Worm (Caenorhabditis elegans) whole organism, L2 larva: ENCODE results near the gene ani-2.

ENCODE experiments used
- C34F6.9 ChIP-seq: fragments of 150-350 bp; optimal IDR thresholded peaks from 2 replicates; lab custom pipeline; 2014; ENCODE audit warnings: missing biosample characterization, missing genetic modification characterization
- F13H6.1 ChIP-seq: sonication (generic microtip); optimal IDR thresholded peaks from 2 replicates; lab custom pipeline; 2016; ENCODE audit warnings: missing genetic modification characterization, missing compliant biosample characterization
- R02D3.7 ChIP-seq: fragments of 150-350 bp; optimal IDR thresholded peaks from 2 replicates; lab custom pipeline; 2014; ENCODE audit warnings: missing biosample characterization, missing genetic modification characterization
- ZK546.5 ChIP-seq: sonication (generic microtip); optimal IDR thresholded peaks from 2 replicates; lab custom pipeline; 2017; ENCODE audit warnings: missing biosample characterization, missing genetic modification characterization
- aly-2 ChIP-seq: fragments of 150-350 bp; optimal IDR thresholded peaks from 2 replicates; lab custom pipeline; 2014; ENCODE audit warnings: missing biosample characterization, missing genetic modification characterization
- blmp-1 ChIP-seq: sonication (generic microtip); optimal IDR thresholded peaks from 2 replicates; lab custom pipeline; 2017; ENCODE audit warnings: missing genetic modification characterization, mild to moderate bottlenecking, missing compliant biosample characterization, antibody characterized with exemption, moderate library complexity; ENCODE audit not compliant: insufficient read depth
- ceh-16 ChIP-seq: fragments of 150-350 bp; optimal IDR thresholded peaks from 2 replicates; lab custom pipeline; 2014; ENCODE audit warnings: missing biosample characterization, missing genetic modification characterization
- ceh-82 ChIP-seq: fragments of 150-350 bp; optimal IDR thresholded peaks from 2 replicates; lab custom pipeline; 2014; ENCODE audit warnings: missing biosample characterization, missing genetic modification characterization
- crh-2 ChIP-seq: sonication (generic microtip); optimal IDR thresholded peaks from 2 replicates; lab custom pipeline; 2017; ENCODE audit warnings: missing biosample characterization, missing genetic modification characterization
- dmd-4 ChIP-seq: sonication (generic microtip); optimal IDR thresholded peaks from 2 replicates; lab custom pipeline; 2017; ENCODE audit warnings: missing biosample characterization, missing genetic modification characterization
- egl-27 ChIP-seq: sonication (generic microtip); optimal IDR thresholded peaks from 3 replicates; lab custom pipeline; 2017; ENCODE audit warnings: missing biosample characterization, missing genetic modification reagents, missing genetic modification characterization
- elt-1 ChIP-seq: fragments of 150-350 bp; optimal IDR thresholded peaks from 2 replicates; lab custom pipeline; 2014; ENCODE audit warnings: missing biosample characterization, missing genetic modification characterization
- fos-1 ChIP-seq: fragments of 150-350 bp; optimal IDR thresholded peaks from 2 replicates; lab custom pipeline; 2014; ENCODE audit warnings: missing biosample characterization, missing genetic modification characterization
- gmeb-1 ChIP-seq: fragments of 150-350 bp; optimal IDR thresholded peaks from 2 replicates; lab custom pipeline; 2014; ENCODE audit warnings: missing biosample characterization, missing genetic modification characterization
- lin-11 ChIP-seq: fragments of 150-350 bp; sonication (generic microtip); optimal IDR thresholded peaks from 2 replicates; lab custom pipeline; 2014; ENCODE audit warnings: missing biosample characterization, missing genetic modification characterization, inconsistent platforms, mixed read lengths
- lin-13 ChIP-seq: fragments of 150-350 bp; optimal IDR thresholded peaks from 2 replicates; lab custom pipeline; 2014; ENCODE audit warnings: missing biosample characterization, missing genetic modification reagents, missing genetic modification characterization
- lsy-2 ChIP-seq, 2 experiments: fragments of 150-350 bp in 1 of 2; sonication (generic microtip) in 1 of 2; optimal IDR thresholded peaks; 2 replicates each; lab custom pipeline; 2014 to 2017; ENCODE audit warnings: missing biosample characterization in 2 of 2, missing genetic modification characterization in 2 of 2
- mab-5 ChIP-seq: fragments of 150-350 bp; optimal IDR thresholded peaks from 2 replicates; lab custom pipeline; 2014; ENCODE audit warnings: missing biosample characterization, missing genetic modification characterization
- mbf-1 ChIP-seq: sonication (generic microtip); optimal IDR thresholded peaks from 2 replicates; lab custom pipeline; 2017; ENCODE audit warnings: missing biosample characterization, missing genetic modification characterization
- nhr-10 ChIP-seq: sonication (generic microtip); optimal IDR thresholded peaks from 2 replicates; lab custom pipeline; 2017; ENCODE audit warnings: missing biosample characterization, missing genetic modification characterization
- nhr-129 ChIP-seq: fragments of 150-350 bp; optimal IDR thresholded peaks from 2 replicates; lab custom pipeline; 2014; ENCODE audit warnings: missing biosample characterization, missing genetic modification characterization
- nhr-21 ChIP-seq: fragments of 150-350 bp; optimal IDR thresholded peaks from 2 replicates; lab custom pipeline; 2014; ENCODE audit warnings: missing biosample characterization, missing genetic modification characterization
- nhr-23 ChIP-seq: fragments of 150-350 bp; optimal IDR thresholded peaks from 2 replicates; lab custom pipeline; 2014; ENCODE audit warnings: missing biosample characterization, missing genetic modification reagents, missing genetic modification characterization
- nhr-237 ChIP-seq: fragments of 150-350 bp; optimal IDR thresholded peaks from 2 replicates; lab custom pipeline; 2014; ENCODE audit warnings: missing biosample characterization, missing genetic modification characterization
- nhr-25 ChIP-seq: fragments of 150-350 bp; sonication (generic microtip); optimal IDR thresholded peaks from 3 replicates; lab custom pipeline; 2014; ENCODE audit warnings: missing biosample characterization, missing genetic modification characterization
- nhr-6 ChIP-seq: fragments of 150-350 bp; optimal IDR thresholded peaks from 2 replicates; lab custom pipeline; 2014; ENCODE audit warnings: missing biosample characterization, missing genetic modification characterization
- peb-1 ChIP-seq: fragments of 150-350 bp; optimal IDR thresholded peaks from 2 replicates; lab custom pipeline; 2014; ENCODE audit warnings: missing biosample characterization, missing genetic modification characterization
- sem-4 ChIP-seq: fragments of 150-350 bp; optimal IDR thresholded peaks from 2 replicates; lab custom pipeline; 2014; ENCODE audit warnings: missing biosample characterization, missing genetic modification reagents, missing genetic modification characterization
- sma-3 ChIP-seq: sonication (generic microtip); optimal IDR thresholded peaks from 2 replicates; lab custom pipeline; 2016; ENCODE audit warnings: missing genetic modification reagents, missing genetic modification characterization, missing compliant biosample characterization
- sma-9 ChIP-seq, 2 experiments: fragments of 150-350 bp in 1 of 2; sonication (generic microtip) in 1 of 2; optimal IDR thresholded peaks; 2 replicates each; lab custom pipeline; 2014 to 2016; ENCODE audit warnings: missing genetic modification characterization in 2 of 2, mild to moderate bottlenecking in 1 of 2, missing biosample characterization in 1 of 2, missing compliant biosample characterization in 1 of 2, missing genetic modification reagents in 1 of 2, moderate library complexity in 1 of 2
- snpc-4 ChIP-seq: fragments of 150-350 bp; optimal IDR thresholded peaks from 2 replicates; lab custom pipeline; 2014; ENCODE audit warnings: missing biosample characterization, missing genetic modification characterization
- unc-39 ChIP-seq: fragments of 150-350 bp; optimal IDR thresholded peaks from 2 replicates; lab custom pipeline; 2014; ENCODE audit warnings: missing biosample characterization, missing genetic modification characterization
- unc-55 ChIP-seq: fragments of 150-350 bp; sonication (generic microtip); optimal IDR thresholded peaks from 3 replicates; lab custom pipeline; 2014; ENCODE audit warnings: missing biosample characterization, missing genetic modification reagents, missing genetic modification characterization
- unc-62 ChIP-seq: fragments of 150-350 bp; optimal IDR thresholded peaks from 2 replicates; lab custom pipeline; 2014; ENCODE audit warnings: missing biosample characterization, missing genetic modification reagents, missing genetic modification characterization
- zag-1 ChIP-seq: fragments of 150-350 bp; optimal IDR thresholded peaks from 2 replicates; lab custom pipeline; 2014; ENCODE audit warnings: missing biosample characterization, missing genetic modification characterization
- ztf-11 ChIP-seq: sonication (generic microtip); optimal IDR thresholded peaks from 2 replicates; lab custom pipeline; 2017; ENCODE audit warnings: missing biosample characterization, missing genetic modification characterization

ani-2 gene

ce11 chrII:6366696-6367095 is 1.5 kb upstream of the ani-2 start, which contains the start of gene ctsa-4.1:
Gene ctsa-4.1, plus strand, starts transcription at chrII:6366996.
- no peak for TF ChIP-seq sma-3
- no peak for TF ChIP-seq egl-27 (tag; lab: Kevin White, UChicago)
- TF ChIP-seq nhr-129: no peak
- no peak for TF ChIP-seq zag-1 (tag; lab: Kevin White, UChicago)
- TF ChIP-seq snpc-4 (tag; lab: Kevin White, UChicago): no peak
- no peak for TF ChIP-seq lsy-2 (tag; optimal IDR thresholded peaks at IDR 0.05; lab: Kevin White, UChicago)
- no peak for TF ChIP-seq peb-1 (tag; lab: Kevin White, UChicago)
- TF ChIP-seq ZK546.5: no peak
- TF ChIP-seq gmeb-1 (tag; lab: Kevin White, UChicago): no peak
- TF ChIP-seq nhr-237 (tag; lab: Kevin White, UChicago): no peak
- no peak for TF ChIP-seq unc-62 (GFP tag; lab: Kevin White, UChicago)
- no peak for TF ChIP-seq mbf-1
- no peak for TF ChIP-seq lin-11 (tag; lab: Kevin White, UChicago)
- TF ChIP-seq nhr-6 (tag; lab: Kevin White, UChicago): no peak
- TF ChIP-seq nhr-23 (tag; lab: Kevin White, UChicago): no peak
- TF ChIP-seq aly-2 (tag; lab: Kevin White, UChicago): no peak
- no peak for TF ChIP-seq elt-1 (tag; lab: Kevin White, UChicago)
- no peak for TF ChIP-seq unc-39 (tag; lab: Kevin White, UChicago)
- no peak for TF ChIP-seq nhr-10 (tag; lab: Kevin White, UChicago)

DNA sequence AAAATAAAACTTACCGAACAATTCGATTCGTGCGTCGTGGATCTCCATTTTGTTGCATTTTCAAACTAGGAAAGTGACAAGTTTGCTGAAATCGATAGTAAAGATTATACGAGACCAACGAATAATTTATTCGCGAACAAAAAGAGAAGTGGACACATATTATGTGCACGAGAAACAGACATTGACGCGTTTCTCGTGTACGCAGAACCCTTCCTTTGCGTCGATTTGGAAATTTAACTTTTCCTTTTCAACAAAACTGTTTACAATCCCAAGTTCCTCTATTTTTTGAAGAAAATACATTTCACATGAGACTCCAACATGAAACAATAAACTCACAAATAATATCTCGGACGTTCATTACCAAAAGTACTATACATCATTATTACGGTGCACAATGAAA is 4.3 kb downstream of the ani-2 start, which contains the start of gene K10B2.4:
Gene K10B2.4 (minus strand): TSS at position 138 of the 400 bp plus-strand sequence.
- TF ChIP-seq egl-27 (tag; lab: Kevin White, UChicago) (no peak), sma-3 (peak; percentile 70), ZK546.5 (no peak), ztf-11 (tag; lab: Kevin White, UChicago) (no peak), F13H6.1 (tag; lab: Kevin White, UChicago) (peak; percentile 37), fos-1 (tag; lab: Kevin White, UChicago) (peak; percentile 44), ceh-16 (tag; lab: Kevin White, UChicago) (peak; percentile 21), gmeb-1 (tag; lab: Kevin White, UChicago) (peak; percentile 76), C34F6.9 (tag; lab: Kevin White, UChicago) (peak; percentile 79), nhr-25 (tag; lab: Kevin White, UChicago) (peak; percentile 78), nhr-21 (tag; lab: Kevin White, UChicago) (peak; percentile 40), unc-62 (GFP tag; lab: Kevin White, UChicago) (no peak), nhr-6 (tag; lab: Kevin White, UChicago) (peak; percentile 68), mab-5 (tag; lab: Kevin White, UChicago) (peak; percentile 40), lsy-2 (tag; optimal IDR thresholded peaks at IDR 0.05; lab: Kevin White, UChicago) (peak; percentile 23 to 87), unc-55 (GFP tag; lab: Kevin White, UChicago) (peak; percentile 81), sem-4 (tag; lab: Kevin White, UChicago) (peak; percentile 33), snpc-4 (tag; lab: Kevin White, UChicago) (peak; percentile 46), ceh-82 (tag; lab: Kevin White, UChicago) (no peak), blmp-1 (tag; lab: Kevin White, UChicago) (no peak), zag-1 (tag; lab: Kevin White, UChicago) (no peak), crh-2 (tag; lab: Kevin White, UChicago) (peak; percentile 75), lin-13 (GFP tag; lab: Kevin White, UChicago) (peak; percentile 65), nhr-129 (peak; percentile 86), sma-9 (GFP tag; optimal IDR thresholded peaks at IDR 0.05; lab: Kevin White, UChicago) (peak; percentile 73), sma-9 (tag; optimal IDR thresholded peaks at IDR 0.05; lab: Kevin White, UChicago) (no peak)

DNA sequence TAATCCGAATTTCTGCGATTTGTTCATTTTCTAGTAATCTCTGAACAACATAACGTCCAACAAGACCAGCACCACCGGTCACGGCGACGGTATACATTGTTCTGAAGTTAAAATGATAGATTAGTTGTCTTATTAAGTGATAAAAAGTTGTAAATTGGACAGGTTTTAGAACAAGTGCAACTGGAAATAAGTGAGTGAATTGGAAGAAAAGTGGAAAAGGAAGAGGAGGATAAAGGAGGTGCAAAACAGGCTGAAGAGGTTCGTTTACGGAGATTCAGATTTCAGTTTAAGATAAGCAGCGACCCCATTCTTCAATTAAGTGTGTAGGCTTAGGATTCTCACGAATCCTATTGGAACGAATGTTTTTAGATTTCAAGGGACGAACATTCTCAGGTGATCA is 6.3 kb downstream of the ani-2 start, which contains the start of gene C32D5.12:
Gene C32D5.12 (minus strand): TSS at position 101 of the 400 bp plus-strand sequence.
- TF ChIP-seq mbf-1 (no peak), zag-1 (tag; lab: Kevin White, UChicago) (no peak), dmd-4 (tag; lab: Kevin White, UChicago) (no peak), R02D3.7 (tag; lab: Kevin White, UChicago) (no peak), peb-1 (tag; lab: Kevin White, UChicago) (no peak), nhr-129 (no peak)
